Worm (Caenorhabditis elegans) whole organism, midembryonic: ENCODE results near the gene aco-2.

Experiments used
- T22C8.4 ChIP-seq: fragments of 200-800 bp; sonication (Bioruptor generic); IDR thresholded peaks from 2 replicates; pipeline ENCODE4 v1.3.6; 2022; ENCODE audit warnings: missing genetic modification characterization, missing compliant biosample characterization
- cog-1 ChIP-seq: sonication (generic microtip); optimal IDR thresholded peaks from 2 replicates; lab custom pipeline; 2016; ENCODE audit warnings: missing genetic modification characterization, missing compliant biosample characterization
- ref-1 ChIP-seq: fragments of 200-800 bp; sonication (Bioruptor generic); conservative IDR thresholded peaks from 2 replicates; pipeline ENCODE4 v1.3.6; 2022; ENCODE audit warnings: missing genetic modification reagents, missing genetic modification characterization, missing compliant biosample characterization

- TF ChIP-seq T22C8.4, result no peak
- no peak for TF ChIP-seq ref-1 (GFP tag; lab: Robert Waterston, UW)
- TF ChIP-seq cog-1 (tag; lab: Kevin White, UChicago), result no peak
Observed at ce11 chrIII:7997447-7998046, 24.0 kb downstream of the aco-2 start.
